Fruit fly (Drosophila melanogaster) whole organism, larva: ENCODE results near the gene Mdh1.

ENCODE experiments used
- noc ChIP-seq: fragments of 200-800 bp; sonication (Bioruptor generic); optimal IDR thresholded peaks from 3 replicates; lab custom pipeline; 2019; ENCODE audit warnings: missing biosample characterization, mild to moderate bottlenecking, missing genetic modification characterization, moderate library complexity

The Mdh1 gene

dm6 chr2L:10373605-10374269 is 22.4 kb downstream of the Mdh1 start, which contains the start of gene rho-5:
Gene rho-5 (minus strand): TSS chr2L:10373900.
- no peak for TF ChIP-seq noc (tag; lab: Kevin White, UChicago)

dm6 chr2L:10372297-10372696 is 23.8 kb downstream of the Mdh1 start:
- TF ChIP-seq noc (tag; lab: Kevin White, UChicago) = no peak

dm6 chr2L:10366525-10366924 is 29.6 kb downstream of the Mdh1 start, which contains the start of gene CG5056:
Gene CG5056 (plus strand): TSS chr2L:10366692.
- no peak for TF ChIP-seq noc (tag; lab: Kevin White, UChicago)

- no peak for TF ChIP-seq noc (tag; lab: Kevin White, UChicago)
Measured at dm6 chr2L:10364229-10364628, 31.9 kb downstream of the Mdh1 start, which contains the start of gene lft. Gene lft (plus strand): TSS chr2L:10364471.

dm6 chr2L:10362408-10363067 is 33.6 kb downstream of the Mdh1 start, which contains the start of the genes Cand1 and pim:
Gene Cand1 (minus strand): TSS chr2L:10362707.
Gene pim (plus strand): TSS chr2L:10362989.
- TF ChIP-seq noc (tag; lab: Kevin White, UChicago) = no peak

- TF ChIP-seq noc (tag; lab: Kevin White, UChicago) = no peak
Measured at dm6 chr2L:10356508-10356907, 39.6 kb downstream of the Mdh1 start, which contains the start of the genes CtsL4 and ClpP. Gene CtsL4 (minus strand): TSS chr2L:10356597. Gene ClpP (plus strand): TSS chr2L:10356795.

DNA sequence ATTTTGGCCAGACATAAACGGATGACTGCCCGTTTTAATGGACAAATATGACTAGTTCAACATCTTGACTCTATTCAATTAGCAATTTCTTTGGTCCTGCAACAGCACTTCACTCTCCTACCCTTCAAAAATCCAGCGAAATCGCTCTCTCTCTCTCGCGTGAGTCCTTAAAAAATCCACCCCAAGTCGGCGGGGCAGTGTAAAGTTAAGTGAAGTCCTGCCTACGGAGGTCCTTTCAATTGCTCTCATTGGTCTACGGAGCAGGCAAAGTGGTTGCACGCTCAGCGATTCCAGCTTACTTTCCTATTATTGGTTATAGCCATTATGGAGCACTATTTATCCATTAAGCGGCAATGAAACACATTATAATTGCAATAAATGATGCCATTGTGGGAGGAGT is 42.3 kb downstream of the Mdh1 start, which contains the start of gene CG34367:
Gene CG34367 (minus strand): TSS at position 35 of the 400 bp plus-strand sequence.
- no peak for TF ChIP-seq noc (tag; lab: Kevin White, UChicago)

DNA sequence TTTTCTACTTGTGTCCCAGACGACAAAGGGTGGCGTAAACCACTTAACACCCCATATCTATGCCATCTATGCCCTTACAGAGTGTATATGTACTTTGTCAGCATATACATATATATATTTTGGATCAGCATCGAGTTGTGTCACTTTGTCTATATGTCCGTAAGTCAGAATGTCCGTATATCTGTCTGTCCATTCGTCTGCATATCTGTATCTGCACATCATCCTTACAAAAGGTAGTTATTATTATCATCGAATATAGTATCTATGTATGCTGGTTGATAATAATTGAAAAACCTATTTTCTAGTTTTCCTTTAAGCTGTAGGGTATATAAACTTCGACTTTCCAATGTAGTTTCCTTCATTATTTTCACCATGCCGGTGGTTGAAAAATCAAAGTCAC is 45.0 kb downstream of the Mdh1 start:
- no peak for TF ChIP-seq noc (tag; lab: Kevin White, UChicago)

DNA sequence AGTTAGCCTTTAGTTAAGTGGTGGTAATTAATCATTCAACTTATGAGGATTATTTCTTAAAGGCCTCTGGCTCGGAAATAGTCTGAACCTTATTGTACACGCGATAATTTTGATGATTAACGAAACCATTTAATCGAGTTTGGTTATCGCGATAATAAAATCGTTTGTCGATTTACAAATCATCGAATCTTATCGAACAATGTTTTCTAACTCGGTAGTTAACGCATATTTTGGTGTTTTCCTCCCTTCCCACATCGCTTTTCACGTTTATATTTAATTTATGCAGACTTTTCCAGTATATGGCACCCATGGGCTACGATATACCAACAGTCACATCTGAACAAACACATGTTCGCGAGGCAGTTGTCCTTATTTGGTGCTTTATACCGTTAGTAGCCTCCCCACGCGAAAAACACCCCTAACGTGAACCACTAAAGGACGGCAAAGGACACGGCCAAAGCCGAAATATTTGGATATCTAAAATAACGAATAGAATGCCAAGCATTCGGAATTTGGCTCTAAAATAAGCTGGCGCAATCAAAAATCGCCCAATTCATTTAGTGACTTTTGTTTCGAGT is 52.0 kb downstream of the Mdh1 start, which contains the start of gene Frmd5:
Gene Frmd5 (plus strand): TSS at position 414 of the 578 bp plus-strand sequence.
- TF ChIP-seq noc (tag; lab: Kevin White, UChicago) = no peak
